Worm (Caenorhabditis elegans) whole organism, L3 larva: ENCODE results near the gene taf-9.

Source experiments
- aly-2 ChIP-seq: fragments of 150-350 bp; optimal IDR thresholded peaks from 2 replicates; lab custom pipeline; 2014; ENCODE audit warnings: missing biosample characterization, missing genetic modification characterization
- ama-1 ChIP-seq: fragments of 150-350 bp; optimal IDR thresholded peaks from 2 replicates; lab custom pipeline; 2018
- ceh-82 ChIP-seq: fragments of 150-350 bp; optimal IDR thresholded peaks from 2 replicates; lab custom pipeline; 2014; ENCODE audit warnings: missing biosample characterization, missing genetic modification characterization
- mdl-1 ChIP-seq: fragments of 150-350 bp; optimal IDR thresholded peaks from 2 replicates; lab custom pipeline; 2014; ENCODE audit warnings: missing biosample characterization, missing genetic modification characterization
- unc-62 ChIP-seq: fragments of 150-350 bp; sonication (generic microtip); optimal IDR thresholded peaks from 4 replicates; lab custom pipeline; 2014; ENCODE audit warnings: missing biosample characterization, missing genetic modification reagents, missing genetic modification characterization

ce11 chrIII:13623014-13623413 lies 1.1 kb upstream of the taf-9 start, which contains the start of gene mlc-5:
- no peak for TF ChIP-seq mdl-1 (tag; lab: Kevin White, UChicago)
- TF ChIP-seq ama-1 (lab: Kevin White, UChicago), result no peak
- TF ChIP-seq unc-62, result no peak
- no peak for TF ChIP-seq aly-2 (tag; lab: Kevin White, UChicago)
- no peak for TF ChIP-seq ceh-82
